Worm (Caenorhabditis elegans) whole organism, midembryonic: ENCODE results near the gene wrn-1.

Experiments used
- T22C8.4 ChIP-seq: fragments of 200-800 bp; sonication (Bioruptor generic); IDR thresholded peaks from 2 replicates; pipeline ENCODE4 v1.3.6; 2022; ENCODE audit warnings: missing genetic modification characterization, missing compliant biosample characterization
- flt-1 ChIP-seq: fragments of 200-800 bp; sonication (Bioruptor generic); IDR thresholded peaks from 2 replicates; pipeline ENCODE4 v1.3.6; 2022; ENCODE audit warnings: missing genetic modification characterization, missing compliant biosample characterization

DNA sequence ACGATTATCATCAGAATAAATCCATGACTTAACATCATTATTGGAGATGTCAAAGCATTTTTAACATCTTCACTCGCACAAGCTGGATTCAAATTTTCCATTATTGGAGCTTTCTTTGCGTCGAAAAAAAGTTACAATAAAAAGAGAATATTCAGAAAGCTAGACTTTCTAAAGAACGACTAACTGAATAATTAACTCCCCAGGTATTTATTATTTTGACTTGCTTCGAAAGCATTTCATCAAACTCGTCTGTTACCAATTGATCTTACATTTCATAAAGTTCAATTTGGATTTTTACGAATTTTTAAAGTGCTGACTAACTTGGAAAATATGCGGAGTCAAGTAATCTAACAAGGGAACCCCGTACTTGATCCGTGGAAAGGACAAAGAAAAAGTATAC lies 20.9 kb downstream of the wrn-1 start, which contains the start of gene sra-29:
- TF ChIP-seq T22C8.4 (GFP tag; lab: Robert Waterston, UW) (no peak), flt-1 (no peak)
